Worm (Caenorhabditis elegans) whole organism, L4 larva: ENCODE results near the gene F58E2.3.

Experiments
- R02D3.7 ChIP-seq: fragments of 150-350 bp; sonication (generic microtip); optimal IDR thresholded peaks from 3 replicates; lab custom pipeline; 2014; ENCODE audit warnings: missing biosample characterization, missing genetic modification characterization
- Y48G9A.11 ChIP-seq: fragments of 200-800 bp; sonication (Bioruptor generic); IDR thresholded peaks from 2 replicates; pipeline ENCODE4 v1.3.6; 2022; ENCODE audit warnings: missing genetic modification reagents, missing genetic modification characterization, missing compliant biosample characterization
- ZK546.5 ChIP-seq, 2 experiments: sonication (generic microtip); optimal IDR thresholded peaks; 2 replicates each; lab custom pipeline; 2017; ENCODE audit warnings: missing biosample characterization in 2 of 2, missing genetic modification characterization in 2 of 2
- ceh-82 ChIP-seq: sonication (generic microtip); optimal IDR thresholded peaks from 2 replicates; lab custom pipeline; 2017; ENCODE audit warnings: missing biosample characterization, missing genetic modification characterization
- egl-27 ChIP-seq: sonication (generic microtip); optimal IDR thresholded peaks from 3 replicates; lab custom pipeline; 2017; ENCODE audit warnings: missing biosample characterization, missing genetic modification reagents, missing genetic modification characterization
- fkh-10 ChIP-seq: fragments of 150-350 bp; optimal IDR thresholded peaks from 2 replicates; lab custom pipeline; 2014; ENCODE audit warnings: missing biosample characterization, missing genetic modification reagents, missing genetic modification characterization
- lsy-2 ChIP-seq, 2 experiments: fragments of 150-350 bp in 1 of 2; sonication (generic microtip) in 1 of 2; optimal IDR thresholded peaks; 2 replicates each; lab custom pipeline; 2014 to 2017; ENCODE audit warnings: missing biosample characterization in 2 of 2, missing genetic modification characterization in 2 of 2
- mdl-1 ChIP-seq, 2 experiments: fragments of 150-350 bp in 1 of 2; sonication (generic microtip) in 1 of 2; optimal IDR thresholded peaks; 2 replicates each; lab custom pipeline; 2014 to 2017; ENCODE audit warnings: missing biosample characterization in 2 of 2, missing genetic modification characterization in 2 of 2
- nhr-25 ChIP-seq: sonication (generic microtip); optimal IDR thresholded peaks from 2 replicates; lab custom pipeline; 2017; ENCODE audit warnings: missing genetic modification characterization, mild to moderate bottlenecking, missing compliant biosample characterization, antibody characterized with exemption, moderate library complexity, borderline replicate concordance; ENCODE audit not compliant: insufficient read depth
- nhr-76 ChIP-seq: fragments of 150-350 bp; optimal IDR thresholded peaks from 2 replicates; lab custom pipeline; 2014; ENCODE audit warnings: missing biosample characterization, missing genetic modification characterization
- nhr-77 ChIP-seq: fragments of 150-350 bp; optimal IDR thresholded peaks from 2 replicates; lab custom pipeline; 2014; ENCODE audit warnings: missing biosample characterization, missing genetic modification characterization
- unc-62 ChIP-seq, 3 experiments: fragments of 150-350 bp in 1 of 3; sonication (generic microtip); optimal IDR thresholded peaks in 2 of 3; peaks in 1 of 3; 1 replicate in 1 of 3; 2 replicates in 2 of 3; lab custom pipeline; 2014 to 2017; ENCODE audit warnings: missing biosample characterization in 3 of 3, missing genetic modification characterization in 3 of 3, missing genetic modification reagents in 3 of 3, missing genotype in 1 of 3

DNA sequence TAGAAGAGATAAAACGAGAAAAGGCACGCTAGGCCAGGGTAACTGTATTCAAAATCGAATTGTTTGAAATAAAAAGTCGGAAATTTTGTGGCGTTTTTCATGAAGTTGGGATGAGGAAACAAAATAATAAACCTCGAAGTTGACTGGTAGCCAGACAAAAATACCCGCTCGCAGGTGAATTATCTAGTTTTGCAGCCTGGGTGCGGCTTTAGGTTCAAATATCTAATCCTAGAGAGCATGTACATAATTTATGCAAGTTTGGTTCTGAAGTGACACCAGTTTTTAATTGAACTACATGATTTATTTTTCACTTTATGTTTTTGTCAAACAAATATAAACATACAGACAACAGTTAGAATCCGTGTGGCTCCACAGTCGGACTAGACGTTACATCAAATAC is 14.5 kb downstream of the F58E2.3 start, which contains the start of gene srz-37:
- no peak for TF ChIP-seq ceh-82 (tag; lab: Kevin White, UChicago)
- TF ChIP-seq lsy-2 (tag; optimal IDR thresholded peaks at IDR 0.05; lab: Kevin White, UChicago): no peak
- TF ChIP-seq nhr-25: no peak
- TF ChIP-seq egl-27: no peak
- no peak for TF ChIP-seq Y48G9A.11
- no peak for TF ChIP-seq mdl-1 (tag; optimal IDR thresholded peaks at IDR 0.05; lab: Kevin White, UChicago)
- no peak for TF ChIP-seq unc-62 (GFP tag; optimal IDR thresholded peaks at IDR 0.05 in 1 of 2; lab: Kevin White, UChicago)
- no peak for TF ChIP-seq unc-62 (tag; optimal IDR thresholded peaks at IDR 0.05; lab: Kevin White, UChicago)
- no peak for TF ChIP-seq nhr-76 (tag; lab: Kevin White, UChicago)
- TF ChIP-seq nhr-77 (tag; lab: Kevin White, UChicago): no peak
- no peak for TF ChIP-seq ZK546.5 (tag; optimal IDR thresholded peaks at IDR 0.05; lab: Kevin White, UChicago)
- TF ChIP-seq fkh-10 (GFP tag; lab: Kevin White, UChicago): no peak
- no peak for TF ChIP-seq R02D3.7 (tag; lab: Kevin White, UChicago)
